Worm (Caenorhabditis elegans) whole organism, L3 larva: ENCODE results near the gene T14B4.5.
A peak's percentile ranks its signal among the peaks of the same experiment; 100 is the strongest.

ENCODE experiments used
- ZK546.5 ChIP-seq: sonication (generic microtip); optimal IDR thresholded peaks from 2 replicates; lab custom pipeline; 2017; ENCODE audit warnings: missing biosample characterization, missing genetic modification characterization
- ceh-16 ChIP-seq: sonication (generic microtip); optimal IDR thresholded peaks from 2 replicates; lab custom pipeline; 2017; ENCODE audit warnings: missing biosample characterization, missing genetic modification characterization
- ceh-28 ChIP-seq: fragments of 150-350 bp; optimal IDR thresholded peaks from 2 replicates; lab custom pipeline; 2014; ENCODE audit warnings: missing biosample characterization, missing genetic modification reagents, missing genetic modification characterization
- ceh-82 ChIP-seq: fragments of 150-350 bp; optimal IDR thresholded peaks from 2 replicates; lab custom pipeline; 2014; ENCODE audit warnings: missing biosample characterization, missing genetic modification characterization
- ceh-9 ChIP-seq: sonication (generic microtip); optimal IDR thresholded peaks from 2 replicates; lab custom pipeline; 2018; ENCODE audit warnings: missing biosample characterization, missing genetic modification characterization
- daf-12 ChIP-seq: fragments of 150-350 bp; optimal IDR thresholded peaks from 2 replicates; lab custom pipeline; 2014; ENCODE audit warnings: missing biosample characterization, missing genetic modification reagents, missing genetic modification characterization
- elt-1 ChIP-seq: fragments of 150-350 bp; optimal IDR thresholded peaks from 2 replicates; lab custom pipeline; 2014; ENCODE audit warnings: missing biosample characterization, missing genetic modification characterization
- elt-2 ChIP-seq: sonication (generic microtip); optimal IDR thresholded peaks from 2 replicates; lab custom pipeline; 2016; ENCODE audit warnings: missing genetic modification reagents, mild to moderate bottlenecking, missing genetic modification characterization, missing compliant biosample characterization
- elt-3 ChIP-seq, 3 experiments: fragments of 150-350 bp in 1 of 3; sonication (generic microtip) in 2 of 3; optimal IDR thresholded peaks; 2 replicates in 2 of 3; 4 replicates in 1 of 3; lab custom pipeline; 2014 to 2017; ENCODE audit warnings: missing biosample characterization in 3 of 3, missing genetic modification characterization in 3 of 3
- eor-1 ChIP-seq, 2 experiments: fragments of 150-350 bp; optimal IDR thresholded peaks; 2 replicates each; lab custom pipeline; 2014 to 2018; ENCODE audit warnings: missing biosample characterization in 2 of 2, missing genetic modification characterization in 2 of 2
- fkh-10 ChIP-seq: sonication (generic microtip); optimal IDR thresholded peaks from 2 replicates; lab custom pipeline; 2017; ENCODE audit warnings: missing biosample characterization, missing genetic modification reagents, missing genetic modification characterization
- hmg-11 ChIP-seq: sonication (generic microtip); optimal IDR thresholded peaks from 2 replicates; lab custom pipeline; 2016; ENCODE audit warnings: missing genetic modification characterization, missing compliant biosample characterization
- jun-1 ChIP-seq: fragments of 150-350 bp; optimal IDR thresholded peaks from 2 replicates; lab custom pipeline; 2014; ENCODE audit warnings: missing biosample characterization, missing genetic modification reagents, missing genetic modification characterization
- lin-15B ChIP-seq: fragments of 150-350 bp; optimal IDR thresholded peaks from 2 replicates; lab custom pipeline; 2014; ENCODE audit warnings: missing biosample characterization, missing genetic modification characterization
- lin-39 ChIP-seq: fragments of 150-350 bp; optimal IDR thresholded peaks from 2 replicates; lab custom pipeline; 2018; ENCODE audit warnings: missing biosample characterization, missing genetic modification reagents, missing genetic modification characterization
- mdl-1 ChIP-seq: fragments of 150-350 bp; optimal IDR thresholded peaks from 2 replicates; lab custom pipeline; 2014; ENCODE audit warnings: missing biosample characterization, missing genetic modification characterization
- mml-1 ChIP-seq: fragments of 150-350 bp; sonication (generic microtip); optimal IDR thresholded peaks from 3 replicates; lab custom pipeline; 2014; ENCODE audit warnings: missing biosample characterization, missing genetic modification characterization
- nfya-1 ChIP-seq: sonication (generic microtip); optimal IDR thresholded peaks from 2 replicates; lab custom pipeline; 2017; ENCODE audit warnings: missing genetic modification characterization, mild to moderate bottlenecking, missing compliant biosample characterization, antibody characterized with exemption, moderate library complexity; ENCODE audit not compliant: insufficient read depth
- nhr-23 ChIP-seq: fragments of 150-350 bp; optimal IDR thresholded peaks from 2 replicates; lab custom pipeline; 2014; ENCODE audit warnings: missing biosample characterization, missing genetic modification reagents, missing genetic modification characterization
- nhr-25 ChIP-seq: sonication (generic microtip); optimal IDR thresholded peaks from 2 replicates; lab custom pipeline; 2017; ENCODE audit warnings: missing biosample characterization, missing genetic modification characterization
- nhr-28 ChIP-seq: fragments of 150-350 bp; optimal IDR thresholded peaks from 2 replicates; lab custom pipeline; 2014; ENCODE audit warnings: missing biosample characterization, missing genetic modification characterization
- nhr-67 ChIP-seq: fragments of 150-350 bp; optimal IDR thresholded peaks from 2 replicates; lab custom pipeline; 2014; ENCODE audit warnings: missing biosample characterization, missing genetic modification characterization
- pha-4 ChIP-seq: fragments of 150-350 bp; optimal IDR thresholded peaks from 2 replicates; lab custom pipeline; 2014; ENCODE audit warnings: missing biosample characterization, missing genetic modification reagents, missing genetic modification characterization
- pqm-1 ChIP-seq: fragments of 150-350 bp; optimal IDR thresholded peaks from 2 replicates; lab custom pipeline; 2017; ENCODE audit warnings: missing biosample characterization, missing genetic modification characterization, inconsistent platforms
- sea-2 ChIP-seq: fragments of 150-350 bp; sonication (generic microtip); optimal IDR thresholded peaks from 4 replicates; lab custom pipeline; 2014; ENCODE audit warnings: missing biosample characterization, missing genetic modification reagents, missing genetic modification characterization
- unc-39 ChIP-seq: sonication (generic microtip); optimal IDR thresholded peaks from 4 replicates; lab custom pipeline; 2017; ENCODE audit warnings: missing biosample characterization, missing genetic modification characterization
- unc-62 ChIP-seq: fragments of 150-350 bp; sonication (generic microtip); optimal IDR thresholded peaks from 4 replicates; lab custom pipeline; 2014; ENCODE audit warnings: missing biosample characterization, missing genetic modification reagents, missing genetic modification characterization
- zag-1 ChIP-seq: fragments of 150-350 bp; optimal IDR thresholded peaks from 2 replicates; lab custom pipeline; 2014; ENCODE audit warnings: missing biosample characterization, missing genetic modification characterization
- ztf-4 ChIP-seq: fragments of 150-350 bp; optimal IDR thresholded peaks from 2 replicates; lab custom pipeline; 2014; ENCODE audit warnings: missing biosample characterization, missing genetic modification characterization

T14B4.5 gene

DNA sequence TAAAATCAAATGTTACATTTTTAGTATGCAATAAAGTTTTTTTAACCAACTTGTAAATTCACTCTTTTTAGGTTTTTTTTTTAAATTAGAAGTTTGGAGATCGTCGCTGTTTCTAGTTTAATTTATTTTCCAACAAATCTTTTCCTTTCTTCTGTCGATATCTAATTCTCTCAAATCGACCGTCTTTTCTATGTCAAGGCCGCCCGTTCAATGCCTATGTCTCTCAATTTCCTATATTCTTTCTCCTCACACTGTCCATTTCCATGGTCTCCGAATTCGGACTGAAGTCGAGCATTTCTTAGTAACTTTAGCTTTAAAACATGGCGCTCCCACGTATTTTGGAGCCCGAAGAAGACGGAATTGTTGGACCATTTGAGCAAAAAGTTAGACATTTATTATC lies at the start of gene T14B4.5, which contains the start of gene T14B4.20:
Gene T14B4.5, plus strand, starts transcription at position 226 of the 400 bp plus-strand sequence.
Gene T14B4.20, plus strand, starts transcription at position 264 of the 400 bp plus-strand sequence.
- TF ChIP-seq zag-1 (tag; lab: Kevin White, UChicago) = no peak
- TF ChIP-seq ztf-4 = no peak
- TF ChIP-seq nhr-23 (tag; lab: Kevin White, UChicago) = peak; percentile 64
- TF ChIP-seq eor-1 (tag; optimal IDR thresholded peaks at IDR 0.05; lab: Kevin White, UChicago) = peak in 1 of 2 experiments; percentile 11
- TF ChIP-seq hmg-11 (tag; lab: Kevin White, UChicago) = no peak
- peak; percentile 38 for TF ChIP-seq nhr-25 (tag; lab: Kevin White, UChicago)
- TF ChIP-seq, all 47 proteins: peak for 3

DNA sequence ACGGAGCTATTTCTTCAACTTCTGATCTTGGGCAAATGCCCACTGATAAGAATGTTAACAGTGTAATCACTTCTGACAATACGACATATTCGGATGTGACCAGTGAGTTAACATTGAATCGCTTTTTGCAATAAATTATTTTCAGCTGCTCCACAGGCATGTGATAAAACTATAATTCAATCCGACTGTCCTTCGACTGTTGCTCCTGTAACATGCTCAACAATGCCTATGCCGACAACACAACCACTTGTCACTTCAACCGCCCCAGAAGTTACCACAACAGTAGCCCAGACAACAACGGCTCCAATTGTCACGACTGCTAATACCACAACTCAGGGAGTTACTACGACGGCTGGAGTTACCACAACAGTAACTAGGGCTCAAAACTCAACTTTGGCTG lies 49.1 kb upstream of the T14B4.5 start:
- no peak for TF ChIP-seq unc-62 (GFP tag; lab: Kevin White, UChicago)
- no peak for TF ChIP-seq lin-39
- TF ChIP-seq zag-1 (tag; lab: Kevin White, UChicago) = no peak

DNA sequence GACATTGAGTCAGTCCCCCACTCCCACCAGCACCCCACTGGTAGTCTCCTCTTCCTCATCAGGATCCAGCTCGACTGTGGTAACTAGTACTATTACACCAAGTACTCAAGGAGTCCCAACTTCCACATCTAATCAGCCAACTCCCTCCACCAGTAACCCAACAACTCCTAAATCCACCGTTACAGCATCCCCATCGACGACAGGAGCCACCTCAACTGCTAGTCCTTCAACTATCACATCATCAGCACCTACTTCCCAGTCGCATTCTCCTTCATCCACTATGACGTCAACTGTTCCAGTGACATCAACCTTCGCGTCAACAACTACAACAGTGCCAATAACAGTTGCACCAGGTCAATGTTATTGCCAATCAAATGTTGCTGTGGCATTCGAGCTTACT lies 48.2 kb upstream of the T14B4.5 start:
- no peak for TF ChIP-seq ceh-82
- TF ChIP-seq sea-2 = no peak
- no peak for TF ChIP-seq nhr-25 (tag; lab: Kevin White, UChicago)
- no peak for TF ChIP-seq lin-15B (tag; lab: Kevin White, UChicago)
- TF ChIP-seq daf-12 (tag; lab: Kevin White, UChicago) = no peak
- no peak for TF ChIP-seq ceh-28 (tag; lab: Kevin White, UChicago)
- TF ChIP-seq nhr-28 (tag; lab: Kevin White, UChicago) = no peak

DNA sequence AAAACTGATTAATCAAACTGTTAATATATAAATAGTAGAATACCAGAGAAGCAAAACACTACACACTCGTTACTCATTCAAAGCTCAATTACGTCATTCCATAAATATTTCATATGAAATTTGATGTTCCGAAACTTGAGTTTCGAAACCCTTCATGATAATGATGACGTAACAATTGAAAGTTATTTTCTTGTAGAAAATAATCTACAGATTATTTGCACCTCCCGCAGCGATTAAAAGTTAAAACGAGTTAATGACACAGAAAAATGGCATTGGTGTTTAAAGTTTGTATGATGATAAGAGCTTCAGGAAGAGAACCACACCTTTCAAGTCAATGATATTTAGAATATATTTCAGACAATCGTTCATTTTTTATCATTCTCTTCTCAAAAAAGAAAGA lies 42.8 kb upstream of the T14B4.5 start, which contains the start of gene H43E16.1:
Gene H43E16.1, plus strand, starts transcription at position 375 of the 400 bp plus-strand sequence.
- no peak for TF ChIP-seq unc-62 (GFP tag; lab: Kevin White, UChicago)
- peak; percentile 62 for TF ChIP-seq pqm-1 (tag; lab: Kevin White, UChicago)
- TF ChIP-seq nfya-1 (tag; lab: Kevin White, UChicago) = no peak
- peak; percentile 86 for TF ChIP-seq elt-2 (tag; lab: Kevin White, UChicago)

DNA sequence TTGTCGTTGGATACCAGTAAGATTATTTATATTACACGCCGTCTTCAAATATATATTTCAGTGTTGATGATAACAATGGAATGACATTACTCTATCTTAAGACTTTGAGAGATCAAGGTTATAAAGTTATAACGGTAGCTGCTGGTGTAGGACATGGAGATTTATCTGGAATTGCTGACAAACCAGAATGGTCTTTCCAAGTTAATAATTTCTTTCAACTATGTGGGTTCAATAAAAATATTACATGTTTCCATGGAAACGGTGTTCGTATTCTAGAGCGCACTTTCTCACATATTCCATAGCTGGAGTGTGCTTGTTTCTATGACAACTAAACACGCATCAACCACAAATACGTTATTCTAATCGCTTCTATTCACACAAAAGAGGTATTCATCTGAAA lies 36.9 kb upstream of the T14B4.5 start, which contains the start of gene ift-74:
Gene ift-74, plus strand, starts transcription at position 301 of the 400 bp plus-strand sequence.
- no peak for TF ChIP-seq elt-3 (tag; optimal IDR thresholded peaks at IDR 0.05; lab: Kevin White, UChicago)
- no peak for TF ChIP-seq eor-1 (tag; optimal IDR thresholded peaks at IDR 0.05; lab: Kevin White, UChicago)
- TF ChIP-seq nhr-28 (tag; lab: Kevin White, UChicago) = no peak
- no peak for TF ChIP-seq elt-1 (tag; lab: Kevin White, UChicago)
- TF ChIP-seq nhr-25 (tag; lab: Kevin White, UChicago) = no peak
- TF ChIP-seq jun-1 = no peak
- no peak for TF ChIP-seq sea-2
- no peak for TF ChIP-seq mml-1 (tag; lab: Kevin White, UChicago)
- no peak for TF ChIP-seq ZK546.5 (tag; lab: Kevin White, UChicago)
- TF ChIP-seq fkh-10 = no peak
- no peak for TF ChIP-seq pha-4 (tag; lab: Kevin White, UChicago)
- TF ChIP-seq ceh-9 = no peak
- no peak for TF ChIP-seq mdl-1

DNA sequence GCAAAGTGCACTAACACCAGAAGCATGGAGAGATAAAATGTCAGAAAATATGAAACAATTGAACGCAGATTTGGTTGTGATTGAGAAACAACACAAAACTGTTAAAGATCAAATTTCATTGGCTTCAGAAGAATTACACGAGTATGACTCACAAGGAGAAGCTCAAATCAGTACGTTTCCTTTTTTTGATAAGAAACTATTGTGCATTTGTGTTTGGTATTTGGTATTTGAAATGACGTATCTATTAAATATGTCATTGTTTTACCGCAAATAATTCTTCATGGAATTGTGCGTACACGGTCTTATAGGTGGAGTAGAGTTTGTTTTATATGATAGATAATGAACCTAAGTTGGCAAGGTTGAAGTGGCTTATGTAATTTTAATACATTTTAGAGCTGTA lies 35.2 kb upstream of the T14B4.5 start:
- TF ChIP-seq ceh-16 (no peak), pqm-1 (tag; lab: Kevin White, UChicago) (peak; percentile 76), nhr-67 (tag; lab: Kevin White, UChicago) (no peak), elt-2 (tag; lab: Kevin White, UChicago) (peak; percentile 59), elt-3 (tag; optimal IDR thresholded peaks at IDR 0.05; lab: Kevin White, UChicago) (no peak), unc-39 (no peak)

DNA sequence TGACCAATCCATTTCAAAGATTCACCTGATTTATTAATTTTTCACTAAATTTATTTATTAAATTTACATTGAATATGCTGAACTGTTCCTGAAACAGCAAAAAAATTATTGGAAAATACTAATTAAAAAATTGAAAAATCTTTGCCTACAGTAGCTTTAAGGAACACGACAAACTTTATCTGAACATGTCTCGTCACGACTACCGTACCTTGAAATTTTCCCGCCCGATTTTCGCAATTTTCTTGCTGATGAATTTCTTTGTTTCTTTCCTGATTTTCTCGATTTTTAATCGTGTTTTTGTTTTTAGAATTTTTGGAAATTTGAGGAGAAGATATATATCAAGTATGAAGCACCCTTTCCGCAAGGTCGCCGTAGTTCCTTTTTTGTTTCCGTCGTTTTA lies 33.7 kb upstream of the T14B4.5 start:
- TF ChIP-seq lin-39 (no peak), nhr-25 (tag; lab: Kevin White, UChicago) (peak; percentile 14)
